Fruit fly (Drosophila melanogaster) whole organism, prepupa: ENCODE results near the gene CG11560.

Experiments
- Blimp-1 ChIP-seq: fragments of 200-800 bp; sonication (Bioruptor generic); optimal IDR thresholded peaks from 3 replicates; lab custom pipeline; 2017; ENCODE audit warnings: missing biosample characterization, missing genetic modification characterization, mild to moderate bottlenecking, moderate library complexity, missing genetic modification reagents
- CG10631 ChIP-seq: fragments of 200-800 bp; sonication (Bioruptor generic); optimal IDR thresholded peaks from 2 replicates; lab custom pipeline; 2016; ENCODE audit warnings: missing biosample characterization, missing genetic modification characterization
- CG10669 ChIP-seq: fragments of 200-800 bp; sonication (Bioruptor generic); optimal IDR thresholded peaks from 3 replicates; lab custom pipeline; 2018; ENCODE audit warnings: missing biosample characterization, mild to moderate bottlenecking, missing genetic modification characterization, moderate library complexity
- CG11294 ChIP-seq: fragments of 200-800 bp; sonication (Bioruptor generic); IDR thresholded peaks from 2 replicates; pipeline ENCODE4 v1.3.6; 2022; ENCODE audit warnings: missing biosample characterization, missing genetic modification characterization
- CG11762 ChIP-seq: fragments of 200-800 bp; sonication (Bioruptor generic); optimal IDR thresholded peaks from 3 replicates; lab custom pipeline; 2016; ENCODE audit warnings: missing biosample characterization, missing genetic modification characterization; ENCODE audit not compliant: insufficient read depth
- CG11902 ChIP-seq: fragments of 200-800 bp; sonication (Bioruptor generic); optimal IDR thresholded peaks from 3 replicates; lab custom pipeline; 2016; ENCODE audit warnings: missing biosample characterization, missing genetic modification characterization
- CG15336 ChIP-seq: fragments of 200-800 bp; sonication (Bioruptor generic); IDR thresholded peaks from 2 replicates; pipeline ENCODE4 v1.3.6; 2022; ENCODE audit warnings: missing biosample characterization, missing genetic modification characterization
- CG1621 ChIP-seq: fragments of 200-800 bp; sonication (Bioruptor generic); optimal IDR thresholded peaks from 3 replicates; lab custom pipeline; 2018; ENCODE audit warnings: missing biosample characterization, mild to moderate bottlenecking, missing genetic modification characterization
- CG16779 ChIP-seq: fragments of 200-800 bp; sonication (Bioruptor generic); optimal IDR thresholded peaks from 3 replicates; lab custom pipeline; 2017; ENCODE audit warnings: missing biosample characterization, mild to moderate bottlenecking, missing genetic modification characterization
- CG3032 ChIP-seq: fragments of 200-800 bp; optimal IDR thresholded peaks from 2 replicates; lab custom pipeline; 2019; ENCODE audit warnings: missing biosample characterization, mild to moderate bottlenecking, missing genetic modification characterization, moderate library complexity
- CG34406 ChIP-seq: fragments of 200-800 bp; sonication (Bioruptor generic); optimal IDR thresholded peaks from 3 replicates; lab custom pipeline; 2016; ENCODE audit warnings: missing biosample characterization, missing genetic modification characterization
- CG3919 ChIP-seq: fragments of 200-800 bp; sonication (Bioruptor generic); optimal IDR thresholded peaks from 3 replicates; lab custom pipeline; 2016; ENCODE audit warnings: missing biosample characterization, missing genetic modification characterization
- CG4318 ChIP-seq: fragments of 200-800 bp; sonication (Bioruptor generic); optimal IDR thresholded peaks from 3 replicates; lab custom pipeline; 2017; ENCODE audit warnings: missing biosample characterization, mild to moderate bottlenecking, missing genetic modification characterization
- CG6163 ChIP-seq: fragments of 200-800 bp; sonication (Bioruptor generic); IDR thresholded peaks from 3 replicates; pipeline ENCODE4 v1.3.6; 2022; ENCODE audit warnings: missing biosample characterization, missing genetic modification characterization
- CG6276 ChIP-seq: fragments of 200-800 bp; sonication (Bioruptor generic); optimal IDR thresholded peaks from 2 replicates; lab custom pipeline; 2017; ENCODE audit warnings: missing biosample characterization, mild to moderate bottlenecking, missing genetic modification characterization
- CG6792 ChIP-seq: fragments of 200-800 bp; sonication (Bioruptor generic); optimal IDR thresholded peaks from 3 replicates; lab custom pipeline; 2016; ENCODE audit warnings: missing biosample characterization, missing genetic modification characterization
- CG6808 ChIP-seq: fragments of 200-800 bp; sonication (Bioruptor generic); optimal IDR thresholded peaks from 3 replicates; lab custom pipeline; 2017; ENCODE audit warnings: missing biosample characterization, missing genetic modification characterization, mild to moderate bottlenecking, moderate library complexity, missing genetic modification reagents
- CG6854 ChIP-seq: fragments of 200-800 bp; sonication (Bioruptor generic); optimal IDR thresholded peaks from 2 replicates; lab custom pipeline; 2017; ENCODE audit warnings: missing biosample characterization, mild to moderate bottlenecking, missing genetic modification characterization
- CG7368 ChIP-seq: fragments of 200-800 bp; sonication (Bioruptor generic); optimal IDR thresholded peaks from 3 replicates; lab custom pipeline; 2016; ENCODE audit warnings: missing biosample characterization, missing genetic modification characterization
- CG8119 ChIP-seq: fragments of 200-800 bp; sonication (Bioruptor generic); IDR thresholded peaks from 3 replicates; pipeline ENCODE4 v1.3.6; 2022; ENCODE audit warnings: missing biosample characterization, missing genetic modification characterization
- CG8632 ChIP-seq: fragments of 200-800 bp; sonication (Bioruptor generic); optimal IDR thresholded peaks from 3 replicates; lab custom pipeline; 2016; ENCODE audit warnings: missing biosample characterization, missing genetic modification characterization
- CG9139 ChIP-seq: fragments of 200-800 bp; sonication (Bioruptor generic); optimal IDR thresholded peaks from 3 replicates; lab custom pipeline; 2017; ENCODE audit warnings: missing biosample characterization, mild to moderate bottlenecking, missing genetic modification characterization
- Eip75B ChIP-seq: fragments of 200-800 bp; sonication (Bioruptor generic); optimal IDR thresholded peaks from 3 replicates; lab custom pipeline; 2016; ENCODE audit warnings: missing biosample characterization, missing genetic modification characterization
- Eip78C ChIP-seq: fragments of 200-800 bp; sonication (Bioruptor generic); peaks from one replicate; lab custom pipeline; 2016; ENCODE audit warnings: missing biosample characterization, missing genetic modification characterization
- Eip93F ChIP-seq: fragments of 200-800 bp; sonication (Bioruptor generic); optimal IDR thresholded peaks from 2 replicates; lab custom pipeline; 2016; ENCODE audit warnings: missing biosample characterization, mild to moderate bottlenecking, missing genetic modification characterization
- Ets21C ChIP-seq: fragments of 200-800 bp; sonication (Bioruptor generic); optimal IDR thresholded peaks from 3 replicates; lab custom pipeline; 2016; ENCODE audit warnings: missing biosample characterization, missing genetic modification characterization
- Ets96B ChIP-seq: fragments of 200-800 bp; optimal IDR thresholded peaks from 2 replicates; lab custom pipeline; 2019; ENCODE audit warnings: missing biosample characterization, mild to moderate bottlenecking, missing genetic modification characterization, moderate library complexity
- Gug ChIP-seq: fragments of 200-800 bp; sonication (Bioruptor generic); IDR thresholded peaks from 2 replicates; pipeline ENCODE4 v1.3.6; 2022; ENCODE audit warnings: missing biosample characterization, missing genetic modification characterization
- Hr38 ChIP-seq: sonication (Bioruptor generic); optimal IDR thresholded peaks from 2 replicates; lab custom pipeline; 2016; ENCODE audit warnings: missing biosample characterization, missing genetic modification characterization
- Hr4 ChIP-seq: fragments of 200-800 bp; sonication (Bioruptor generic); optimal IDR thresholded peaks from 3 replicates; lab custom pipeline; 2016; ENCODE audit warnings: missing biosample characterization, missing genetic modification characterization
- Met ChIP-seq: fragments of 200-800 bp; sonication (Bioruptor generic); optimal IDR thresholded peaks from 3 replicates; lab custom pipeline; 2016; ENCODE audit warnings: missing biosample characterization, missing genetic modification characterization
- OdsH ChIP-seq: fragments of 200-800 bp; sonication (Bioruptor generic); optimal IDR thresholded peaks from 3 replicates; lab custom pipeline; 2016; ENCODE audit warnings: missing biosample characterization, missing genetic modification characterization
- Smox ChIP-seq: fragments of 200-800 bp; sonication (Bioruptor generic); optimal IDR thresholded peaks from 3 replicates; lab custom pipeline; 2016; ENCODE audit warnings: missing biosample characterization, missing genetic modification characterization
- Sox102F ChIP-seq: fragments of 200-800 bp; sonication (Bioruptor generic); optimal IDR thresholded peaks from 2 replicates; lab custom pipeline; 2016; ENCODE audit warnings: missing biosample characterization, mild to moderate bottlenecking, missing genetic modification characterization
- achi ChIP-seq: fragments of 200-800 bp; sonication (Bioruptor generic); optimal IDR thresholded peaks from 3 replicates; lab custom pipeline; 2016; ENCODE audit warnings: missing biosample characterization, missing genetic modification characterization
- acj6 ChIP-seq: fragments of 200-800 bp; sonication (Bioruptor generic); optimal IDR thresholded peaks from 3 replicates; lab custom pipeline; 2016; ENCODE audit warnings: missing biosample characterization, missing genetic modification characterization
- cyc ChIP-seq: fragments of 200-800 bp; sonication (Bioruptor generic); optimal IDR thresholded peaks from 3 replicates; lab custom pipeline; 2016; ENCODE audit warnings: missing biosample characterization, missing genetic modification characterization
- dac ChIP-seq: fragments of 200-800 bp; sonication (Bioruptor generic); optimal IDR thresholded peaks from 2 replicates; lab custom pipeline; 2017; ENCODE audit warnings: missing biosample characterization, mild to moderate bottlenecking, missing genetic modification characterization
- dsx ChIP-seq: fragments of 200-800 bp; optimal IDR thresholded peaks from 3 replicates; lab custom pipeline; 2019; ENCODE audit warnings: missing biosample characterization, mild to moderate bottlenecking, missing genetic modification characterization, moderate library complexity; ENCODE audit not compliant: poor library complexity, severe bottlenecking
- eg ChIP-seq: fragments of 200-800 bp; sonication (Bioruptor generic); IDR thresholded peaks from 3 replicates; pipeline ENCODE4 v1.3.6; 2022; ENCODE audit warnings: missing biosample characterization, missing genetic modification characterization
- esn ChIP-seq: fragments of 200-800 bp; sonication (Bioruptor generic); optimal IDR thresholded peaks from 2 replicates; lab custom pipeline; 2016; ENCODE audit warnings: missing biosample characterization, mild to moderate bottlenecking, missing genetic modification characterization, moderate library complexity
- fd59A ChIP-seq: fragments of 200-800 bp; sonication (Bioruptor generic); optimal IDR thresholded peaks from 2 replicates; lab custom pipeline; 2017; ENCODE audit warnings: missing biosample characterization, mild to moderate bottlenecking, missing genetic modification characterization, missing genetic modification reagents
- fd85E ChIP-seq: fragments of 200-800 bp; sonication (Bioruptor generic); optimal IDR thresholded peaks from 3 replicates; lab custom pipeline; 2016; ENCODE audit warnings: missing biosample characterization, missing genetic modification characterization
- fkh ChIP-seq: fragments of 200-800 bp; sonication (Bioruptor generic); optimal IDR thresholded peaks from 3 replicates; lab custom pipeline; 2017; ENCODE audit warnings: missing biosample characterization, mild to moderate bottlenecking, missing genetic modification characterization, moderate library complexity
- lz ChIP-seq: fragments of 200-800 bp; sonication (Bioruptor generic); optimal IDR thresholded peaks from 3 replicates; lab custom pipeline; 2016; ENCODE audit warnings: missing biosample characterization, missing genetic modification characterization
- net ChIP-seq: fragments of 200-800 bp; sonication (Bioruptor generic); optimal IDR thresholded peaks from 3 replicates; lab custom pipeline; 2016; ENCODE audit warnings: missing biosample characterization, missing genetic modification characterization
- pdm3 ChIP-seq: fragments of 200-800 bp; sonication (Bioruptor generic); optimal IDR thresholded peaks from 3 replicates; lab custom pipeline; 2016; ENCODE audit warnings: missing biosample characterization, missing genetic modification characterization
- salr ChIP-seq, 2 experiments: fragments of 200-800 bp; sonication (Bioruptor generic); optimal IDR thresholded peaks; 3 replicates each; lab custom pipeline; 2016 to 2018; ENCODE audit warnings: missing biosample characterization in 2 of 2, missing genetic modification characterization in 2 of 2, mild to moderate bottlenecking in 1 of 2
- spab ChIP-seq: fragments of 200-800 bp; sonication (Bioruptor generic); optimal IDR thresholded peaks from 2 replicates; lab custom pipeline; 2017; ENCODE audit warnings: missing biosample characterization, mild to moderate bottlenecking, missing genetic modification characterization, missing genetic modification reagents
- ss ChIP-seq, 2 experiments: fragments of 200-800 bp; sonication (Bioruptor generic); optimal IDR thresholded peaks; 2 replicates in 1 of 2; 3 replicates in 1 of 2; lab custom pipeline; 2017 to 2018; ENCODE audit warnings: mild to moderate bottlenecking in 2 of 2, missing biosample characterization in 2 of 2, missing genetic modification characterization in 2 of 2, moderate library complexity in 1 of 2
- svp ChIP-seq: fragments of 200-800 bp; sonication (Bioruptor generic); peaks from one replicate; lab custom pipeline; 2016; ENCODE audit warnings: missing biosample characterization, missing genetic modification characterization
- vri ChIP-seq: fragments of 200-800 bp; sonication (Bioruptor generic); optimal IDR thresholded peaks from 3 replicates; lab custom pipeline; 2016; ENCODE audit warnings: missing biosample characterization, mild to moderate bottlenecking, missing genetic modification characterization

The CG11560 gene

dm6 chr3L:12114188-12114587, 5.6 kb upstream of the CG11560 start:
- peak; percentile 89 for TF ChIP-seq esn (GFP tag; lab: Kevin White, UChicago)
- peak; percentile 77 for TF ChIP-seq CG34406 (GFP tag; lab: Kevin White, UChicago)
- peak; percentile 81 for TF ChIP-seq CG7368 (GFP tag; lab: Kevin White, UChicago)
- TF ChIP-seq CG6792 (GFP tag; lab: Kevin White, UChicago) = peak; percentile 87
- peak; percentile 81 for TF ChIP-seq Smox
- TF ChIP-seq acj6 (GFP tag; lab: Kevin White, UChicago) = peak; percentile 82
- TF ChIP-seq CG9139 (GFP tag; lab: Kevin White, UChicago) = peak; percentile 71
- TF ChIP-seq CG3032 (tag; lab: Kevin White, UChicago) = peak; percentile 82
- TF ChIP-seq Hr38 = no peak
- peak; percentile 68 to 81 for TF ChIP-seq ss (GFP tag; optimal IDR thresholded peaks at IDR 0.05; lab: Kevin White, UChicago)
- peak; percentile 73 for TF ChIP-seq CG8632
- peak; percentile 90 for TF ChIP-seq CG3919 (GFP tag; lab: Kevin White, UChicago)
- TF ChIP-seq svp (GFP tag; lab: Kevin White, UChicago) = peak; percentile 93
- peak; percentile 66 for TF ChIP-seq fd59A (GFP tag; lab: Kevin White, UChicago)
- TF ChIP-seq CG4318 (GFP tag; lab: Kevin White, UChicago) = peak; percentile 58
- TF ChIP-seq CG10669 (GFP tag; lab: Kevin White, UChicago) = peak; percentile 88
- TF ChIP-seq CG8119 = peak; percentile 91
- peak; percentile 80 for TF ChIP-seq achi (GFP tag; lab: Kevin White, UChicago)
- TF ChIP-seq OdsH (GFP tag; lab: Kevin White, UChicago) = peak; percentile 81
- peak; percentile 57 for TF ChIP-seq CG16779
- TF ChIP-seq lz (GFP tag; lab: Kevin White, UChicago) = peak; percentile 79
- TF ChIP-seq Met (GFP tag; lab: Kevin White, UChicago) = peak; percentile 87
- peak; percentile 64 for TF ChIP-seq vri (GFP tag; lab: Kevin White, UChicago)
- TF ChIP-seq salr (GFP tag; optimal IDR thresholded peaks at IDR 0.05; lab: Kevin White, UChicago) = peak; percentile 37 to 76
- TF ChIP-seq Gug = peak; percentile 85
- TF ChIP-seq CG15336 (GFP tag; lab: Robert Waterston, UW) = peak; percentile 91
- peak; percentile 92 for TF ChIP-seq Eip78C (GFP tag; lab: Kevin White, UChicago)
- TF ChIP-seq CG11902 = peak; percentile 72
- peak; percentile 60 for TF ChIP-seq dac
- TF ChIP-seq pdm3 (GFP tag; lab: Kevin White, UChicago) = peak; percentile 82
- peak; percentile 70 for TF ChIP-seq CG11762
- TF ChIP-seq fkh (GFP tag; lab: Kevin White, UChicago) = no peak
- peak; percentile 70 for TF ChIP-seq Ets21C (GFP tag; lab: Kevin White, UChicago)
- peak; percentile 55 for TF ChIP-seq Eip93F (GFP tag; lab: Kevin White, UChicago)
- TF ChIP-seq net (GFP tag; lab: Kevin White, UChicago) = peak; percentile 78
- TF ChIP-seq dsx (GFP tag; lab: Kevin White, UChicago) = peak; percentile 88
- peak; percentile 88 for TF ChIP-seq Sox102F (GFP tag; lab: Kevin White, UChicago)
- TF ChIP-seq CG1621 (tag; lab: Kevin White, UChicago) = peak; percentile 75
- TF ChIP-seq cyc (GFP tag; lab: Kevin White, UChicago) = peak; percentile 86
- peak; percentile 68 for TF ChIP-seq spab
- TF ChIP-seq Hr4 (GFP tag; lab: Kevin White, UChicago) = peak; percentile 84
- peak; percentile 86 for TF ChIP-seq Ets96B (tag; lab: Kevin White, UChicago)
- TF ChIP-seq Eip75B (GFP tag; lab: Kevin White, UChicago) = peak; percentile 85
- TF ChIP-seq eg (GFP tag; lab: Robert Waterston, UW) = peak; percentile 91
- TF ChIP-seq CG6276 (GFP tag; lab: Kevin White, UChicago) = no peak
- peak; percentile 52 for TF ChIP-seq Blimp-1 (GFP tag; lab: Kevin White, UChicago)
- peak; percentile 82 for TF ChIP-seq CG10631
- peak; percentile 71 for TF ChIP-seq CG11294
- TF ChIP-seq fd85E (GFP tag; lab: Kevin White, UChicago) = peak; percentile 54
- peak; percentile 56 for TF ChIP-seq CG6854 (GFP tag; lab: Kevin White, UChicago)
- peak; percentile 94 for TF ChIP-seq CG6163 (GFP tag; lab: Robert Waterston, UW)
- peak; percentile 82 for TF ChIP-seq CG6808 (GFP tag; lab: Kevin White, UChicago)
